Worm (Caenorhabditis elegans) whole organism, young adult: ENCODE results near the gene srx-93.

Experiments
- B0261.1 ChIP-seq: sonication (generic microtip); optimal IDR thresholded peaks from 2 replicates; lab custom pipeline; 2016; ENCODE audit warnings: mild to moderate bottlenecking, missing genetic modification characterization, moderate library complexity, missing compliant biosample characterization
- C06A6.2 ChIP-seq: fragments of 200-800 bp; sonication (Bioruptor generic); conservative IDR thresholded peaks from 2 replicates; pipeline ENCODE4 v1.3.6; 2022; ENCODE audit warnings: missing genetic modification characterization, missing compliant biosample characterization
- D2030.7 ChIP-seq: fragments of 200-800 bp; sonication (Bioruptor generic); IDR thresholded peaks from 2 replicates; pipeline ENCODE4 v1.3.6; 2022; ENCODE audit warnings: missing genetic modification reagents, missing genetic modification characterization, missing compliant biosample characterization
- F22D6.2 ChIP-seq: sonication (generic microtip); optimal IDR thresholded peaks from 2 replicates; lab custom pipeline; 2016; ENCODE audit warnings: mild to moderate bottlenecking, missing genetic modification characterization, missing compliant biosample characterization
- F23B12.7 ChIP-seq: sonication (generic microtip); optimal IDR thresholded peaks from 2 replicates; lab custom pipeline; 2017; ENCODE audit warnings: missing genetic modification characterization, mild to moderate bottlenecking, missing compliant biosample characterization, antibody characterized with exemption, moderate library complexity; ENCODE audit not compliant: insufficient read depth
- F37B4.10 ChIP-seq: fragments of 200-800 bp; sonication (Bioruptor generic); IDR thresholded peaks from 2 replicates; pipeline ENCODE4 v1.3.6; 2022; ENCODE audit warnings: missing genetic modification characterization, missing compliant biosample characterization
- F52B5.7 ChIP-seq: sonication (generic microtip); optimal IDR thresholded peaks from 2 replicates; lab custom pipeline; 2016; ENCODE audit warnings: mild to moderate bottlenecking, missing genetic modification characterization, missing compliant biosample characterization
- F57A8.1 ChIP-seq: fragments of 200-800 bp; sonication (Bioruptor generic); optimal IDR thresholded peaks from 2 replicates; lab custom pipeline; 2018; ENCODE audit warnings: mild to moderate bottlenecking, missing genetic modification characterization, moderate library complexity, missing compliant biosample characterization
- athp-1 ChIP-seq: sonication (generic microtip); optimal IDR thresholded peaks from 2 replicates; lab custom pipeline; 2017; ENCODE audit warnings: mild to moderate bottlenecking, missing genetic modification characterization, missing compliant biosample characterization
- attf-3 ChIP-seq: fragments of 200-800 bp; sonication (Bioruptor generic); conservative IDR thresholded peaks from 2 replicates; pipeline ENCODE4 v1.3.6; 2022; ENCODE audit warnings: missing genetic modification reagents, missing genetic modification characterization, missing compliant biosample characterization
- attf-6 ChIP-seq: fragments of 200-800 bp; sonication (Bioruptor generic); IDR thresholded peaks from 2 replicates; pipeline ENCODE4 v1.3.6; 2022; ENCODE audit warnings: missing genetic modification reagents, missing genetic modification characterization, missing compliant biosample characterization
- ccch-3 ChIP-seq: fragments of 200-800 bp; sonication (Bioruptor generic); optimal IDR thresholded peaks from 2 replicates; lab custom pipeline; 2018; ENCODE audit warnings: mild to moderate bottlenecking, missing genetic modification characterization, missing compliant biosample characterization
- ceh-40 ChIP-seq: fragments of 200-800 bp; sonication (Bioruptor generic); IDR thresholded peaks from 2 replicates; pipeline ENCODE4 v1.3.6; 2022; ENCODE audit warnings: missing genetic modification characterization, missing compliant biosample characterization
- ceh-58 ChIP-seq: fragments of 200-800 bp; sonication (Bioruptor generic); IDR thresholded peaks from 2 replicates; pipeline ENCODE4 v1.3.6; 2022; ENCODE audit warnings: missing genetic modification characterization, missing compliant biosample characterization
- dox-1 ChIP-seq: fragments of 200-800 bp; sonication (Bioruptor generic); IDR thresholded peaks from 2 replicates; pipeline ENCODE4 v1.3.6; 2022; ENCODE audit warnings: missing genetic modification reagents, missing genetic modification characterization, missing compliant biosample characterization
- ekl-4 ChIP-seq: fragments of 200-800 bp; sonication (Bioruptor generic); IDR thresholded peaks from 2 replicates; pipeline ENCODE4 v1.3.6; 2022; ENCODE audit warnings: missing genetic modification reagents, missing genetic modification characterization, missing compliant biosample characterization
- ets-4 ChIP-seq: fragments of 200-800 bp; sonication (Bioruptor generic); optimal IDR thresholded peaks from 2 replicates; lab custom pipeline; 2018; ENCODE audit warnings: mild to moderate bottlenecking, missing genetic modification characterization, missing compliant biosample characterization
- him-1 ChIP-seq: sonication (generic microtip); optimal IDR thresholded peaks from 2 replicates; lab custom pipeline; 2016; ENCODE audit warnings: missing genotype, missing genetic modification reagents, missing genetic modification characterization, missing compliant biosample characterization
- hsf-1 ChIP-seq: fragments of 200-800 bp; sonication (Bioruptor generic); IDR thresholded peaks from 2 replicates; pipeline ENCODE4 v1.3.6; 2022; ENCODE audit warnings: missing genetic modification reagents, missing genetic modification characterization, missing compliant biosample characterization
- lin-26 ChIP-seq: fragments of 200-800 bp; sonication (Bioruptor generic); IDR thresholded peaks from 2 replicates; pipeline ENCODE4 v1.3.6; 2022; ENCODE audit warnings: missing genetic modification reagents, missing genetic modification characterization, missing compliant biosample characterization
- lin-35 ChIP-seq, 3 experiments: fragments of 150-350 bp in 2 of 3; sonication (generic microtip) in 1 of 3; optimal IDR thresholded peaks; 2 replicates each; lab custom pipeline; 2014 to 2018; ENCODE audit warnings: missing biosample characterization in 3 of 3, missing genetic modification characterization in 3 of 3, missing genetic modification reagents in 3 of 3
- lin-54 ChIP-seq: fragments of 200-800 bp; sonication (Bioruptor generic); optimal IDR thresholded peaks from 2 replicates; lab custom pipeline; 2018; ENCODE audit warnings: mild to moderate bottlenecking, missing genetic modification characterization, missing compliant biosample characterization
- lir-1 ChIP-seq: fragments of 200-800 bp; sonication (Bioruptor generic); conservative IDR thresholded peaks from 2 replicates; pipeline ENCODE4 v1.3.6; 2022; ENCODE audit warnings: missing genetic modification reagents, missing genetic modification characterization, missing compliant biosample characterization
- madf-3 ChIP-seq: fragments of 200-800 bp; sonication (Bioruptor generic); IDR thresholded peaks from 2 replicates; pipeline ENCODE4 v1.3.6; 2022; ENCODE audit warnings: missing genetic modification reagents, missing genetic modification characterization, missing compliant biosample characterization
- madf-6 ChIP-seq: fragments of 200-800 bp; sonication (Bioruptor generic); IDR thresholded peaks from 2 replicates; pipeline ENCODE4 v1.3.6; 2022; ENCODE audit warnings: missing genetic modification reagents, missing genetic modification characterization, missing compliant biosample characterization
- mcd-1 ChIP-seq: fragments of 200-800 bp; sonication (Bioruptor generic); IDR thresholded peaks from 2 replicates; pipeline ENCODE4 v1.3.6; 2022; ENCODE audit warnings: missing genetic modification reagents, missing genetic modification characterization, missing compliant biosample characterization
- mxl-1 ChIP-seq: sonication (generic microtip); optimal IDR thresholded peaks from 2 replicates; lab custom pipeline; 2016; ENCODE audit warnings: missing genetic modification characterization, missing compliant biosample characterization
- nfya-2 ChIP-seq: fragments of 200-800 bp; sonication (Bioruptor generic); IDR thresholded peaks from 2 replicates; pipeline ENCODE4 v1.3.6; 2022; ENCODE audit warnings: missing genetic modification reagents, missing genetic modification characterization, missing compliant biosample characterization
- nhr-120 ChIP-seq: fragments of 200-800 bp; sonication (Bioruptor generic); IDR thresholded peaks from 2 replicates; pipeline ENCODE4 v1.3.6; 2022; ENCODE audit warnings: missing genetic modification characterization, missing compliant biosample characterization
- repo-1 ChIP-seq: sonication (generic microtip); optimal IDR thresholded peaks from 2 replicates; lab custom pipeline; 2017; ENCODE audit warnings: mild to moderate bottlenecking, missing genetic modification characterization, missing compliant biosample characterization
- sdz-38 ChIP-seq: sonication (generic microtip); optimal IDR thresholded peaks from 2 replicates; lab custom pipeline; 2016; ENCODE audit warnings: missing genotype, missing genetic modification characterization, missing compliant biosample characterization
- sea-2 ChIP-seq: fragments of 200-800 bp; sonication (Bioruptor generic); IDR thresholded peaks from 2 replicates; pipeline ENCODE4 v1.3.6; 2022; ENCODE audit warnings: missing genetic modification characterization, missing compliant biosample characterization
- snpc-1.1 ChIP-seq: sonication (generic microtip); optimal IDR thresholded peaks from 2 replicates; lab custom pipeline; 2017; ENCODE audit warnings: missing genetic modification characterization, mild to moderate bottlenecking, missing compliant biosample characterization, antibody characterized with exemption, moderate library complexity, missing genotype, missing genetic modification reagents; ENCODE audit not compliant: insufficient read depth
- somi-1 ChIP-seq: fragments of 200-800 bp; sonication (Bioruptor generic); optimal IDR thresholded peaks from 2 replicates; lab custom pipeline; 2018; ENCODE audit warnings: mild to moderate bottlenecking, missing genetic modification characterization, missing compliant biosample characterization
- sptf-2 ChIP-seq: fragments of 200-800 bp; sonication (Bioruptor generic); optimal IDR thresholded peaks from 2 replicates; lab custom pipeline; 2018; ENCODE audit warnings: mild to moderate bottlenecking, missing genetic modification characterization, missing compliant biosample characterization
- xnd-1 ChIP-seq: sonication (generic microtip); optimal IDR thresholded peaks from 2 replicates; lab custom pipeline; 2016; ENCODE audit warnings: missing genotype, missing genetic modification reagents, missing genetic modification characterization, missing compliant biosample characterization
- zfh-2 ChIP-seq: fragments of 200-800 bp; sonication (Bioruptor generic); conservative IDR thresholded peaks from 2 replicates; pipeline ENCODE4 v1.3.6; 2022; ENCODE audit warnings: missing genetic modification reagents, missing genetic modification characterization, missing compliant biosample characterization
- ztf-18 ChIP-seq: sonication (generic microtip); optimal IDR thresholded peaks from 2 replicates; lab custom pipeline; 2016; ENCODE audit warnings: missing genotype, mild to moderate bottlenecking, missing genetic modification characterization, missing compliant biosample characterization
- ztf-28 ChIP-seq: fragments of 200-800 bp; sonication (Bioruptor generic); IDR thresholded peaks from 2 replicates; pipeline ENCODE4 v1.3.6; 2022; ENCODE audit warnings: missing genetic modification reagents, missing genetic modification characterization, missing compliant biosample characterization

The srx-93 gene

ce11 chrV:3613042-3613441 lies 7.5 kb downstream of the srx-93 start:
- no peak for TF ChIP-seq mxl-1 (tag; lab: Kevin White, UChicago)
- TF ChIP-seq zfh-2 (GFP tag; lab: Robert Waterston, UW) = peak; percentile 58; the same call in 1 of the 2 replicates
- TF ChIP-seq, all 124 proteins: peak for 1

DNA sequence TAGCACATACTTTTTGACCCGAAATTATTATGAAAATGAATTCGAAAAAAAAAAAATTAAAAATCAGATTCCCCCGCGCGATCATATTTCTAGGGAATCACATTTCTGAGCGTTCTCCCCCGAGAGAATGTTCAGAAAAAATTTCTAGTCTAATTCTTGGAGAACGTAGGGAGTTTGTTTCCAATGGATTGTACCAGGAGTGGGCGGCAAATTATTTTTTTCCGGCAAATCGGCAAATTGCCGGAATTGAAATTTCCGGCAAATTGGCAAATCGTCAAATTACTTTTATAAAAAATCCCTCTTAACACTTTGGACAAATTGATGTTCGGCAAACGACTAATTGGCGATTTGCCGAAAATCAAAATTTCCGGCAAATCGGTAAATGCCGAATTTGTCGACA lies 8.9 kb downstream of the srx-93 start, which contains the start of gene T22F3.10:
Gene T22F3.10 (minus strand): TSS at position 101 of the 400 bp plus-strand sequence.
- TF ChIP-seq nfya-2 (GFP tag; lab: Robert Waterston, UW) = no peak
- no peak for TF ChIP-seq D2030.7 (GFP tag; lab: Robert Waterston, UW)
- TF ChIP-seq ceh-58 (GFP tag; lab: Robert Waterston, UW) = no peak
- no peak for TF ChIP-seq lin-54 (GFP tag; lab: Kevin White, UChicago)
- no peak for TF ChIP-seq attf-3 (GFP tag; lab: Robert Waterston, UW)
- no peak for TF ChIP-seq ets-4 (GFP tag; lab: Kevin White, UChicago)
- TF ChIP-seq ekl-4 = no peak
- TF ChIP-seq him-1 = no peak
- no peak for TF ChIP-seq somi-1 (GFP tag; lab: Kevin White, UChicago)
- TF ChIP-seq F57A8.1 (GFP tag; lab: Kevin White, UChicago) = no peak
- no peak for TF ChIP-seq madf-6 (GFP tag; lab: Robert Waterston, UW)
- TF ChIP-seq ztf-28 (GFP tag; lab: Robert Waterston, UW) = no peak
- TF ChIP-seq ccch-3 (GFP tag; lab: Kevin White, UChicago) = no peak
- no peak for TF ChIP-seq lin-26 (GFP tag; lab: Robert Waterston, UW)
- TF ChIP-seq F23B12.7 (tag; lab: Kevin White, UChicago) = no peak

ce11 chrV:3610709-3611108 lies 9.8 kb downstream of the srx-93 start:
- TF ChIP-seq ets-4 (GFP tag; lab: Kevin White, UChicago) = no peak
- TF ChIP-seq hsf-1 = no peak
- TF ChIP-seq lir-1 (GFP tag; lab: Robert Waterston, UW) = no peak
- TF ChIP-seq madf-3 (GFP tag; lab: Robert Waterston, UW) = no peak
- no peak for TF ChIP-seq sptf-2 (GFP tag; lab: Kevin White, UChicago)
- TF ChIP-seq B0261.1 = no peak
- TF ChIP-seq xnd-1 (tag; lab: Kevin White, UChicago) = no peak
- TF ChIP-seq ztf-28 (GFP tag; lab: Robert Waterston, UW) = no peak
- no peak for TF ChIP-seq sea-2 (GFP tag; lab: Robert Waterston, UW)
- no peak for TF ChIP-seq repo-1
- no peak for TF ChIP-seq mcd-1
- TF ChIP-seq C06A6.2 (GFP tag; lab: Robert Waterston, UW) = no peak
- TF ChIP-seq, all 124 proteins: peak for 0

ce11 chrV:3606391-3606790 lies 14.1 kb downstream of the srx-93 start:
- TF ChIP-seq lir-1 (GFP tag; lab: Robert Waterston, UW) = no peak
- no peak for TF ChIP-seq athp-1 (tag; lab: Kevin White, UChicago)
- no peak for TF ChIP-seq sdz-38 (tag; lab: Kevin White, UChicago)
- TF ChIP-seq ztf-18 (tag; lab: Kevin White, UChicago) = no peak
- no peak for TF ChIP-seq dox-1 (GFP tag; lab: Robert Waterston, UW)
- no peak for TF ChIP-seq F52B5.7 (tag; lab: Kevin White, UChicago)
- no peak for TF ChIP-seq snpc-1.1 (tag; lab: Kevin White, UChicago)
- no peak for TF ChIP-seq ztf-28 (GFP tag; lab: Robert Waterston, UW)
- no peak for TF ChIP-seq F22D6.2 (tag; lab: Kevin White, UChicago)
- TF ChIP-seq F37B4.10 = no peak
- TF ChIP-seq lin-35 (GFP tag; optimal IDR thresholded peaks at IDR 0.05; lab: Kevin White, UChicago) = no peak
- no peak for TF ChIP-seq ceh-40 (GFP tag; lab: Robert Waterston, UW)
- no peak for TF ChIP-seq lin-54 (GFP tag; lab: Kevin White, UChicago)
- no peak for TF ChIP-seq zfh-2 (GFP tag; lab: Robert Waterston, UW)
- no peak for TF ChIP-seq ekl-4
- no peak for TF ChIP-seq lin-26 (GFP tag; lab: Robert Waterston, UW)
- TF ChIP-seq attf-6 (GFP tag; lab: Robert Waterston, UW) = no peak
- no peak for TF ChIP-seq nhr-120 (GFP tag; lab: Robert Waterston, UW)
- TF ChIP-seq F23B12.7 (tag; lab: Kevin White, UChicago) = no peak
